Worm (Caenorhabditis elegans) whole organism, midembryonic: ENCODE results near the gene C05C10.2.

Source experiments
- med-1 ChIP-seq: sonication (generic microtip); optimal IDR thresholded peaks from 2 replicates; lab custom pipeline; 2017; ENCODE audit warnings: missing genetic modification characterization, mild to moderate bottlenecking, missing compliant biosample characterization, antibody characterized with exemption, missing genetic modification reagents; ENCODE audit not compliant: insufficient read depth
- ztf-23 ChIP-seq: fragments of 200-800 bp; sonication (Bioruptor generic); IDR thresholded peaks from 2 replicates; pipeline ENCODE4 v1.3.6; 2022; ENCODE audit warnings: missing genetic modification reagents, missing genetic modification characterization, missing compliant biosample characterization
- ztf-29 ChIP-seq: fragments of 200-800 bp; sonication (Bioruptor generic); IDR thresholded peaks from 2 replicates; pipeline ENCODE4 v1.3.6; 2022; ENCODE audit warnings: missing genetic modification reagents, missing genetic modification characterization, missing compliant biosample characterization

ce11 chrII:9963808-9964207, 41.8 kb downstream of the C05C10.2 start:
- TF ChIP-seq med-1 = no peak
- TF ChIP-seq ztf-29 (GFP tag; lab: Robert Waterston, UW) = no peak
- no peak for TF ChIP-seq ztf-23 (GFP tag; lab: Robert Waterston, UW)
